Fruit fly (Drosophila melanogaster) whole organism, embryonic: Measurements from ENCODE around the gene CG4101.

Source experiments
- Bteb2 ChIP-seq: fragments of 200-800 bp; sonication (Bioruptor generic); optimal IDR thresholded peaks from 2 replicates; lab custom pipeline; 2016; ENCODE audit warnings: missing biosample characterization, missing genetic modification characterization
- CG10543 ChIP-seq: fragments of 200-800 bp; sonication (Bioruptor generic); optimal IDR thresholded peaks from 3 replicates; lab custom pipeline; 2017; ENCODE audit warnings: missing biosample characterization, mild to moderate bottlenecking, missing genetic modification characterization, moderate library complexity
- CG12104 ChIP-seq: fragments of 200-800 bp; sonication (Bioruptor generic); optimal IDR thresholded peaks from 3 replicates; lab custom pipeline; 2016; ENCODE audit warnings: missing biosample characterization, missing genetic modification characterization
- CG1233 ChIP-seq: fragments of 200-800 bp; sonication (Bioruptor generic); optimal IDR thresholded peaks from 4 replicates; lab custom pipeline; 2018; ENCODE audit warnings: missing biosample characterization, mild to moderate bottlenecking, missing genetic modification characterization
- CG12744 ChIP-seq: fragments of 200-800 bp; sonication (Bioruptor generic); optimal IDR thresholded peaks from 2 replicates; lab custom pipeline; 2016; ENCODE audit warnings: missing biosample characterization, missing genetic modification characterization
- CG13775 ChIP-seq: fragments of 200-800 bp; sonication (Bioruptor generic); optimal IDR thresholded peaks from 3 replicates; lab custom pipeline; 2017; ENCODE audit warnings: missing biosample characterization, mild to moderate bottlenecking, missing genetic modification characterization
- CG14667 ChIP-seq: fragments of 200-800 bp; sonication (Bioruptor generic); IDR thresholded peaks from 2 replicates; pipeline ENCODE4 v1.3.6; 2022; ENCODE audit warnings: missing biosample characterization, missing genetic modification characterization
- CG15514 ChIP-seq: fragments of 200-800 bp; sonication (Bioruptor generic); optimal IDR thresholded peaks from 3 replicates; lab custom pipeline; 2017; ENCODE audit warnings: missing biosample characterization, missing genetic modification characterization, mild to moderate bottlenecking, moderate library complexity, missing genetic modification reagents
- CG1792 ChIP-seq: fragments of 200-800 bp; sonication (Bioruptor generic); optimal IDR thresholded peaks from 2 replicates; lab custom pipeline; 2016; ENCODE audit warnings: missing biosample characterization, missing genetic modification characterization
- CG18011 ChIP-seq: fragments of 200-800 bp; sonication (Bioruptor generic); optimal IDR thresholded peaks from 2 replicates; lab custom pipeline; 2017; ENCODE audit warnings: missing biosample characterization, missing genetic modification characterization, mild to moderate bottlenecking, moderate library complexity, missing genotype
- CG18476 ChIP-seq: fragments of 200-800 bp; sonication (Bioruptor generic); optimal IDR thresholded peaks from 2 replicates; lab custom pipeline; 2016; ENCODE audit warnings: missing biosample characterization, mild to moderate bottlenecking, missing genetic modification characterization
- CG2120 ChIP-seq: fragments of 200-800 bp; sonication (Bioruptor generic); optimal IDR thresholded peaks from 3 replicates; lab custom pipeline; 2016; ENCODE audit warnings: missing biosample characterization, missing genetic modification characterization
- CG31388 ChIP-seq: fragments of 200-800 bp; sonication (Bioruptor generic); optimal IDR thresholded peaks from 2 replicates; lab custom pipeline; 2016; ENCODE audit warnings: missing biosample characterization, missing genetic modification characterization
- CG34224 ChIP-seq: fragments of 200-800 bp; sonication (Bioruptor generic); IDR thresholded peaks from 3 replicates; pipeline ENCODE4 v1.3.6; 2022; ENCODE audit warnings: missing biosample characterization, missing genetic modification characterization; ENCODE audit not compliant: partially characterized antibody
- CG34422 ChIP-seq: fragments of 200-800 bp; sonication (Bioruptor generic); IDR thresholded peaks from 3 replicates; pipeline ENCODE4 v1.3.6; 2022; ENCODE audit warnings: missing biosample characterization, missing genetic modification characterization
- CG4820 ChIP-seq: fragments of 200-800 bp; sonication (Bioruptor generic); optimal IDR thresholded peaks from 3 replicates; lab custom pipeline; 2016; ENCODE audit warnings: missing biosample characterization, missing genetic modification characterization
- CG7928 ChIP-seq: fragments of 200-800 bp; sonication (Bioruptor generic); optimal IDR thresholded peaks from 2 replicates; lab custom pipeline; 2017; ENCODE audit warnings: missing biosample characterization, mild to moderate bottlenecking, missing genetic modification characterization
- CG8359 ChIP-seq: fragments of 200-800 bp; sonication (Bioruptor generic); optimal IDR thresholded peaks from 2 replicates; lab custom pipeline; 2017; ENCODE audit warnings: missing biosample characterization, mild to moderate bottlenecking, missing genetic modification characterization, borderline replicate concordance
- CG8478 ChIP-seq: fragments of >200 bp; optimal IDR thresholded peaks from 2 replicates; lab custom pipeline; 2018
- CG9215 ChIP-seq: fragments of 200-800 bp; sonication (Bioruptor generic); IDR thresholded peaks from 2 replicates; pipeline ENCODE4 v1.3.6; 2022; ENCODE audit warnings: missing biosample characterization, missing genetic modification characterization
- CG9817 ChIP-seq: fragments of 200-800 bp; sonication (Bioruptor generic); optimal IDR thresholded peaks from 2 replicates; lab custom pipeline; 2018; ENCODE audit warnings: missing biosample characterization, mild to moderate bottlenecking, missing genetic modification characterization, moderate library complexity
- CTCF ChIP-seq: fragments of 200-800 bp; sonication (Bioruptor generic); optimal IDR thresholded peaks from 2 replicates; lab custom pipeline; 2017; ENCODE audit warnings: missing biosample characterization, mild to moderate bottlenecking, missing genetic modification characterization, moderate library complexity
- Camta ChIP-seq: fragments of 200-800 bp; sonication (Bioruptor generic); optimal IDR thresholded peaks from 2 replicates; lab custom pipeline; 2016; ENCODE audit warnings: missing biosample characterization, missing genetic modification characterization
- Hr3 ChIP-seq: fragments of 200-800 bp; sonication (Bioruptor generic); optimal IDR thresholded peaks from 3 replicates; lab custom pipeline; 2016; ENCODE audit warnings: missing biosample characterization, missing genetic modification characterization
- Jarid2 ChIP-seq: fragments of 200-800 bp; sonication (Bioruptor generic); optimal IDR thresholded peaks from 3 replicates; lab custom pipeline; 2017; ENCODE audit warnings: mild to moderate bottlenecking, missing biosample characterization, missing genetic modification reagents, missing genetic modification characterization
- Kr ChIP-seq: fragments of 200-800 bp; sonication (Bioruptor generic); optimal IDR thresholded peaks from 2 replicates; lab custom pipeline; 2017; ENCODE audit warnings: missing biosample characterization, mild to moderate bottlenecking, missing genetic modification characterization
- Lhr ChIP-seq: fragments of 200-800 bp; sonication (Bioruptor generic); optimal IDR thresholded peaks from 3 replicates; lab custom pipeline; 2017; ENCODE audit warnings: mild to moderate bottlenecking, missing biosample characterization, missing genetic modification reagents, missing genetic modification characterization
- MESR4 ChIP-seq: fragments of 200-800 bp; sonication (Bioruptor generic); optimal IDR thresholded peaks from 2 replicates; lab custom pipeline; 2018; ENCODE audit warnings: missing biosample characterization, mild to moderate bottlenecking, missing genetic modification characterization, moderate library complexity
- Meics ChIP-seq: fragments of 200-800 bp; sonication (Bioruptor generic); optimal IDR thresholded peaks from 2 replicates; lab custom pipeline; 2017; ENCODE audit warnings: missing biosample characterization, mild to moderate bottlenecking, missing genetic modification characterization
- Neu2 ChIP-seq: fragments of 200-800 bp; sonication (Bioruptor generic); optimal IDR thresholded peaks from 3 replicates; lab custom pipeline; 2016; ENCODE audit warnings: missing biosample characterization, missing genetic modification characterization, borderline replicate concordance
- Sry-δ ChIP-seq: fragments of 200-800 bp; sonication (Bioruptor generic); optimal IDR thresholded peaks from 2 replicates; lab custom pipeline; 2016; ENCODE audit warnings: missing biosample characterization, missing genetic modification characterization
- abd-A ChIP-seq: fragments of 200-800 bp; sonication (Bioruptor generic); optimal IDR thresholded peaks from 3 replicates; lab custom pipeline; 2019; ENCODE audit warnings: missing biosample characterization, mild to moderate bottlenecking, missing genetic modification characterization, moderate library complexity
- aop ChIP-seq: fragments of 200-800 bp; sonication (Bioruptor generic); IDR thresholded peaks from 2 replicates; pipeline ENCODE4 v1.3.6; 2022; ENCODE audit warnings: missing biosample characterization, missing genetic modification characterization
- ap ChIP-seq: fragments of 200-800 bp; sonication (Bioruptor generic); IDR thresholded peaks from 2 replicates; pipeline ENCODE4 v1.3.6; 2022; ENCODE audit warnings: missing biosample characterization, missing genetic modification characterization
- ara ChIP-seq: fragments of 200-800 bp; sonication (Bioruptor generic); IDR thresholded peaks from 2 replicates; pipeline ENCODE4 v1.3.6; 2022; ENCODE audit warnings: missing biosample characterization, missing genetic modification characterization
- br ChIP-seq: fragments of >200 bp; optimal IDR thresholded peaks from 2 replicates; lab custom pipeline; 2017
- cg ChIP-seq: fragments of 200-800 bp; sonication (Bioruptor generic); optimal IDR thresholded peaks from 3 replicates; lab custom pipeline; 2019; ENCODE audit warnings: missing biosample characterization, mild to moderate bottlenecking, missing genetic modification characterization, moderate library complexity
- chm ChIP-seq: fragments of 200-800 bp; sonication (Bioruptor generic); IDR thresholded peaks from 2 replicates; pipeline ENCODE4 v1.3.6; 2022; ENCODE audit warnings: missing biosample characterization, missing genetic modification characterization
- croc ChIP-seq: fragments of 200-800 bp; sonication (Bioruptor generic); conservative IDR thresholded peaks from 3 replicates; pipeline ENCODE4 v1.3.6; 2022; ENCODE audit warnings: missing biosample characterization, missing genetic modification characterization
- dmrt11E ChIP-seq: fragments of 200-800 bp; sonication (Bioruptor generic); optimal IDR thresholded peaks from 3 replicates; lab custom pipeline; 2018; ENCODE audit warnings: missing biosample characterization, mild to moderate bottlenecking, missing genetic modification characterization, moderate library complexity
- gcm ChIP-seq: fragments of 200-800 bp; sonication (Bioruptor generic); optimal IDR thresholded peaks from 2 replicates; lab custom pipeline; 2019; ENCODE audit warnings: missing biosample characterization, mild to moderate bottlenecking, missing genetic modification characterization, moderate library complexity
- gt ChIP-seq: fragments of 200-800 bp; sonication (Bioruptor generic); IDR thresholded peaks from 2 replicates; pipeline ENCODE4 v1.3.6; 2022; ENCODE audit warnings: missing biosample characterization, missing genetic modification characterization
- h ChIP-seq: fragments of >200 bp; optimal IDR thresholded peaks from 2 replicates; lab custom pipeline; 2017
- jumu ChIP-seq: fragments of 200-800 bp; sonication (Bioruptor generic); optimal IDR thresholded peaks from 3 replicates; lab custom pipeline; 2016; ENCODE audit warnings: missing biosample characterization, missing genetic modification characterization
- lov ChIP-seq, 2 experiments: fragments of 200-800 bp in 1 of 2; fragments of >200 bp in 1 of 2; sonication (Bioruptor generic) in 1 of 2; IDR thresholded peaks in 1 of 2; optimal IDR thresholded peaks in 1 of 2; 2 replicates in 1 of 2; 3 replicates in 1 of 2; pipeline versions ENCODE4 v1.3.6 to Lab custom; 2017 to 2022; ENCODE audit warnings: missing biosample characterization in 1 of 2, missing genetic modification characterization in 1 of 2
- nmo ChIP-seq: fragments of 200-800 bp; sonication (Bioruptor generic); optimal IDR thresholded peaks from 2 replicates; lab custom pipeline; 2018; ENCODE audit warnings: missing biosample characterization, mild to moderate bottlenecking, missing genetic modification characterization, moderate library complexity
- pan ChIP-seq, 4 experiments: fragments of >200 bp in 3 of 4; fragments of 200-800 bp in 1 of 4; sonication (Bioruptor generic) in 1 of 4; optimal IDR thresholded peaks in 3 of 4; IDR thresholded peaks in 1 of 4; 2 replicates each; pipeline versions ENCODE4 v1.3.6 to Lab custom; 2017 to 2022; ENCODE audit warnings: missing biosample characterization in 2 of 4, missing genetic modification characterization in 2 of 4, mixed read lengths in 1 of 4
- schlank ChIP-seq: fragments of 200-800 bp; sonication (Bioruptor generic); optimal IDR thresholded peaks from 2 replicates; lab custom pipeline; 2018; ENCODE audit warnings: missing biosample characterization, mild to moderate bottlenecking, missing genetic modification characterization
- tgo ChIP-seq: fragments of 200-800 bp; sonication (Bioruptor generic); IDR thresholded peaks from 3 replicates; pipeline ENCODE4 v1.3.6; 2022; ENCODE audit warnings: missing biosample characterization, missing genetic modification characterization
- trh ChIP-seq: fragments of 200-800 bp; sonication (Bioruptor generic); optimal IDR thresholded peaks from 2 replicates; lab custom pipeline; 2016; ENCODE audit warnings: missing biosample characterization, missing genetic modification characterization
- tup ChIP-seq: fragments of 200-800 bp; sonication (Bioruptor generic); optimal IDR thresholded peaks from 2 replicates; lab custom pipeline; 2016; ENCODE audit warnings: missing biosample characterization, mild to moderate bottlenecking, missing genetic modification characterization, moderate library complexity

CG4101 gene

DNA sequence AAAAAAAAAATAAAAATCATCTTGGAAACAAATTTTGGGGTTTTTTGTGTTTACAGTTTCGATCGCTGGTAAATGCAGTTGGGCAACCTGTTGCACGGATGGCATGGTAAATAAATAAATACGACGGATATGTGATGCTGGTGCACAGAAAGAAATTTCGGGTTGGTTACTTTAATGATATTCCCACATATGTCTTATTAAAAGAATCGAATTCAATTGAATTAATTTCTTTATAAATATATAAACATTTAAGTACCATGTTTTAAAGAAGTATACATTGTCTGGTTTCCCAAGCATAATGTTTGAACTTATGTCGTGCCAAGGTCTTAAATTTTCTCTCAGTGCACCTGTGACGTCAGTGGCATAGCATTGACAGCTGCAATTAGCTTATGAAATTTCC lies 44.8 kb upstream of the CG4101 start (continued):
- TF ChIP-seq CTCF (GFP tag; lab: Kevin White, UChicago): no peak
- no peak for TF ChIP-seq Neu2 (GFP tag; lab: Kevin White, UChicago)
- no peak for TF ChIP-seq CG7928 (GFP tag; lab: Kevin White, UChicago)
- TF ChIP-seq br: no peak
- peak; percentile 83 for TF ChIP-seq gcm
- no peak for TF ChIP-seq CG8359 (GFP tag; lab: Kevin White, UChicago)
- TF ChIP-seq h (lab: Kevin White, UChicago): no peak
- no peak for TF ChIP-seq Kr (GFP tag; lab: Kevin White, UChicago)
- TF ChIP-seq Meics (GFP tag; lab: Kevin White, UChicago): peak; percentile 29
- TF ChIP-seq jumu (GFP tag; lab: Kevin White, UChicago): no peak
- 0 out of 2 replicates have a peak, but pooled peaks have one; percentile 20 for TF ChIP-seq chm (GFP tag; lab: Robert Waterston, UW)
- TF ChIP-seq Hr3 (GFP tag; lab: Kevin White, UChicago): peak; percentile 43
- no peak for TF ChIP-seq Bteb2
- TF ChIP-seq gt (GFP tag; lab: Robert Waterston, UW): no peak
- no peak for TF ChIP-seq CG12744
- TF ChIP-seq CG9817 (tag; lab: Kevin White, UChicago): peak; percentile 18
- TF ChIP-seq schlank: no peak
- TF ChIP-seq Camta (GFP tag; lab: Kevin White, UChicago): no peak
- TF ChIP-seq CG1233: peak; percentile 20
- TF ChIP-seq MESR4 (GFP tag; lab: Kevin White, UChicago): no peak
- TF ChIP-seq ara: peak; percentile 57; the same call in 1 of the 2 replicates
- TF ChIP-seq aop: no peak
- TF ChIP-seq CG13775 (GFP tag; lab: Kevin White, UChicago): peak; percentile 18
- 0 out of 2 replicates have a peak, but pooled peaks have one; percentile 22 for TF ChIP-seq ap (GFP tag; lab: Robert Waterston, UW)
- TF ChIP-seq abd-A: no peak
- no peak for TF ChIP-seq CG1792 (GFP tag; lab: Kevin White, UChicago)
- no peak for TF ChIP-seq CG2120 (GFP tag; lab: Kevin White, UChicago)
- TF ChIP-seq cg: no peak
- peak; percentile 73 for TF ChIP-seq dmrt11E (tag; lab: Kevin White, UChicago)
- no peak for TF ChIP-seq CG15514 (GFP tag; lab: Kevin White, UChicago)
- TF ChIP-seq CG12104 (GFP tag; lab: Kevin White, UChicago): peak; percentile 9
- TF ChIP-seq nmo (GFP tag; lab: Kevin White, UChicago): peak; percentile 77
- no peak for TF ChIP-seq CG18011 (GFP tag; lab: Kevin White, UChicago)
- no peak for TF ChIP-seq lov (optimal IDR thresholded peaks at IDR 0.05; lab: Kevin White, UChicago)
- TF ChIP-seq lov (GFP tag; IDR thresholded peaks at IDR 0.05; lab: Robert Waterston, UW): no peak
- no peak for TF ChIP-seq CG34422 (GFP tag; lab: Robert Waterston, UW)
- TF ChIP-seq trh: no peak
- no peak for TF ChIP-seq CG9215 (GFP tag; lab: Robert Waterston, UW)
- no peak for TF ChIP-seq Sry-δ (GFP tag; lab: Kevin White, UChicago)
- no peak for TF ChIP-seq CG18476 (GFP tag; lab: Kevin White, UChicago)
- TF ChIP-seq CG4820 (GFP tag; lab: Kevin White, UChicago): peak; percentile 48
- 0 out of 3 replicates have a peak, but pooled peaks have one; percentile 33 for TF ChIP-seq croc (GFP tag; lab: Robert Waterston, UW)
- TF ChIP-seq CG10543 (GFP tag; lab: Kevin White, UChicago): peak; percentile 33
- no peak for TF ChIP-seq tup
- no peak for TF ChIP-seq CG14667 (GFP tag; lab: Robert Waterston, UW)
- no peak for TF ChIP-seq CG31388 (GFP tag; lab: Kevin White, UChicago)
- TF ChIP-seq CG8478 (lab: Kevin White, UChicago): no peak
- no peak for TF ChIP-seq CG34224 (GFP tag; lab: Robert Waterston, UW)
- TF ChIP-seq tgo (GFP tag; lab: Robert Waterston, UW): peak; percentile 54; the same call in 2 of the 3 replicates
- TF ChIP-seq pan (optimal IDR thresholded peaks at IDR 0.05; lab: Kevin White, UChicago): no peak
- TF ChIP-seq pan (GFP tag; optimal IDR thresholded peaks at IDR 0.05 in 1 of 2, IDR thresholded peaks at IDR 0.05 in 1 of 2): peak in 1 of 2 experiments; percentile 67
- TF ChIP-seq Jarid2 (GFP tag; lab: Kevin White, UChicago): peak; percentile 1
- peak; percentile 23 for TF ChIP-seq Lhr (GFP tag; lab: Kevin White, UChicago)
